Fruit fly (Drosophila melanogaster) whole organism, embryonic: ENCODE results near the gene CG14961.

Source experiments
- Ada2b ChIP-seq: fragments of 200-800 bp; sonication (Bioruptor generic); IDR thresholded peaks from 2 replicates; pipeline ENCODE4 v1.3.6; 2022; ENCODE audit warnings: missing biosample characterization, missing genetic modification characterization
- B-H2 ChIP-seq: fragments of 200-800 bp; sonication (Bioruptor generic); optimal IDR thresholded peaks from 2 replicates; lab custom pipeline; 2018; ENCODE audit warnings: missing biosample characterization, mild to moderate bottlenecking, missing genetic modification characterization
- CG10147 ChIP-seq: fragments of 200-800 bp; sonication (Bioruptor generic); optimal IDR thresholded peaks from 2 replicates; lab custom pipeline; 2019; ENCODE audit warnings: missing biosample characterization, mild to moderate bottlenecking, missing genetic modification characterization, moderate library complexity
- CG10321 ChIP-seq: fragments of 200-800 bp; sonication (Bioruptor generic); IDR thresholded peaks from 2 replicates; pipeline ENCODE4 v1.3.6; 2022; ENCODE audit warnings: missing biosample characterization, missing genetic modification characterization
- CG10462 ChIP-seq: fragments of 200-800 bp; sonication (Bioruptor generic); optimal IDR thresholded peaks from 2 replicates; lab custom pipeline; 2016; ENCODE audit warnings: missing biosample characterization, missing genetic modification characterization
- CG10565 ChIP-seq: fragments of 200-800 bp; sonication (Bioruptor generic); optimal IDR thresholded peaks from 3 replicates; lab custom pipeline; 2016; ENCODE audit warnings: missing biosample characterization, mild to moderate bottlenecking, missing genetic modification characterization
- CG15514 ChIP-seq: fragments of 200-800 bp; sonication (Bioruptor generic); optimal IDR thresholded peaks from 3 replicates; lab custom pipeline; 2017; ENCODE audit warnings: missing biosample characterization, missing genetic modification characterization, mild to moderate bottlenecking, moderate library complexity, missing genetic modification reagents
- CG1647 ChIP-seq: fragments of 200-800 bp; sonication (Bioruptor generic); optimal IDR thresholded peaks from 3 replicates; lab custom pipeline; 2016; ENCODE audit warnings: missing biosample characterization, missing genetic modification characterization
- CG18599 ChIP-seq: fragments of 200-800 bp; sonication (Bioruptor generic); optimal IDR thresholded peaks from 3 replicates; lab custom pipeline; 2017; ENCODE audit warnings: missing biosample characterization, missing genetic modification characterization, mild to moderate bottlenecking, moderate library complexity, missing genetic modification reagents
- CG18619 ChIP-seq: fragments of 200-800 bp; sonication (Bioruptor generic); optimal IDR thresholded peaks from 3 replicates; lab custom pipeline; 2017; ENCODE audit warnings: missing biosample characterization, mild to moderate bottlenecking, missing genetic modification characterization
- CG2678 ChIP-seq: fragments of 200-800 bp; sonication (Bioruptor generic); optimal IDR thresholded peaks from 3 replicates; lab custom pipeline; 2019; ENCODE audit warnings: missing biosample characterization, mild to moderate bottlenecking, missing genetic modification characterization, moderate library complexity
- CG3065 ChIP-seq: fragments of 200-800 bp; sonication (Bioruptor generic); optimal IDR thresholded peaks from 2 replicates; lab custom pipeline; 2016; ENCODE audit warnings: missing biosample characterization, missing genetic modification characterization
- CG32532 ChIP-seq: fragments of 200-800 bp; sonication (Bioruptor generic); IDR thresholded peaks from 2 replicates; pipeline ENCODE4 v1.3.6; 2022; ENCODE audit warnings: missing biosample characterization, missing genetic modification characterization
- CG33213 ChIP-seq: fragments of 200-800 bp; sonication (Bioruptor generic); optimal IDR thresholded peaks from 3 replicates; lab custom pipeline; 2016; ENCODE audit warnings: missing biosample characterization, missing genetic modification characterization
- CG3726 ChIP-seq: fragments of 200-800 bp; sonication (Bioruptor generic); IDR thresholded peaks from 3 replicates; pipeline ENCODE4, ENCODE4 v1.3.6; 2022; ENCODE audit warnings: missing biosample characterization, missing genetic modification characterization
- CG4328 ChIP-seq: fragments of 200-800 bp; sonication (Bioruptor generic); optimal IDR thresholded peaks from 3 replicates; lab custom pipeline; 2017; ENCODE audit warnings: missing biosample characterization, missing genetic modification reagents, missing genetic modification characterization
- CG6254 ChIP-seq: fragments of 200-800 bp; sonication (Bioruptor generic); optimal IDR thresholded peaks from 3 replicates; lab custom pipeline; 2017; ENCODE audit warnings: mild to moderate bottlenecking, missing biosample characterization, missing genetic modification reagents, missing genetic modification characterization
- CG7745 ChIP-seq: fragments of 200-800 bp; sonication (Bioruptor generic); optimal IDR thresholded peaks from 2 replicates; lab custom pipeline; 2018; ENCODE audit warnings: missing biosample characterization, mild to moderate bottlenecking, missing genetic modification characterization, moderate library complexity
- CG8765 ChIP-seq: fragments of 200-800 bp; sonication (Bioruptor generic); IDR thresholded peaks from 2 replicates; pipeline ENCODE4 v1.3.6; 2022; ENCODE audit warnings: missing biosample characterization, missing genetic modification characterization
- CG9215 ChIP-seq: fragments of 200-800 bp; sonication (Bioruptor generic); IDR thresholded peaks from 2 replicates; pipeline ENCODE4 v1.3.6; 2022; ENCODE audit warnings: missing biosample characterization, missing genetic modification characterization
- CG9727 ChIP-seq: fragments of 200-800 bp; sonication (Bioruptor generic); optimal IDR thresholded peaks from 3 replicates; lab custom pipeline; 2017; ENCODE audit warnings: missing biosample characterization, mild to moderate bottlenecking, missing genetic modification characterization
- Camta ChIP-seq: fragments of 200-800 bp; sonication (Bioruptor generic); optimal IDR thresholded peaks from 2 replicates; lab custom pipeline; 2016; ENCODE audit warnings: missing biosample characterization, missing genetic modification characterization
- Elba2 ChIP-seq: fragments of 200-800 bp; sonication (Bioruptor generic); optimal IDR thresholded peaks from 3 replicates; lab custom pipeline; 2016; ENCODE audit warnings: missing biosample characterization, missing genetic modification characterization
- Hmx ChIP-seq: fragments of 200-800 bp; sonication (Bioruptor generic); optimal IDR thresholded peaks from 2 replicates; lab custom pipeline; 2016; ENCODE audit warnings: missing biosample characterization, missing genetic modification characterization
- Hr78 ChIP-seq, 2 experiments: fragments of 200-800 bp in 1 of 2; fragments of >200 bp in 1 of 2; sonication (Bioruptor generic) in 1 of 2; optimal IDR thresholded peaks; 2 replicates each; lab custom pipeline; 2017 to 2019; ENCODE audit warnings: missing biosample characterization in 2 of 2, missing genetic modification characterization in 2 of 2, mild to moderate bottlenecking in 1 of 2, moderate library complexity in 1 of 2
- Max ChIP-seq: fragments of 200-800 bp; sonication (Bioruptor generic); optimal IDR thresholded peaks from 2 replicates; lab custom pipeline; 2016; ENCODE audit warnings: missing biosample characterization, mild to moderate bottlenecking, missing genetic modification characterization
- NC2β ChIP-seq: fragments of 200-800 bp; sonication (Bioruptor generic); optimal IDR thresholded peaks from 2 replicates; lab custom pipeline; 2016; ENCODE audit warnings: missing biosample characterization, missing genetic modification characterization
- Neu2 ChIP-seq: fragments of 200-800 bp; sonication (Bioruptor generic); optimal IDR thresholded peaks from 3 replicates; lab custom pipeline; 2016; ENCODE audit warnings: missing biosample characterization, missing genetic modification characterization, borderline replicate concordance
- NfI ChIP-seq: fragments of 200-800 bp; sonication (Bioruptor generic); optimal IDR thresholded peaks from 3 replicates; lab custom pipeline; 2018; ENCODE audit warnings: missing biosample characterization, mild to moderate bottlenecking, missing genetic modification characterization, moderate library complexity
- Rfx ChIP-seq: fragments of 200-800 bp; sonication (Bioruptor generic); IDR thresholded peaks from 2 replicates; pipeline ENCODE4 v1.3.6; 2022; ENCODE audit warnings: missing biosample characterization, missing genetic modification characterization
- Sox102F ChIP-seq: fragments of 200-800 bp; sonication (Bioruptor generic); optimal IDR thresholded peaks from 2 replicates; lab custom pipeline; 2018; ENCODE audit warnings: missing biosample characterization, mild to moderate bottlenecking, missing genetic modification characterization, moderate library complexity
- Sry-β ChIP-seq: fragments of 200-800 bp; sonication (Bioruptor generic); optimal IDR thresholded peaks from 2 replicates; lab custom pipeline; 2018; ENCODE audit warnings: missing biosample characterization, mild to moderate bottlenecking, missing genetic modification characterization, moderate library complexity
- abd-A ChIP-seq: fragments of 200-800 bp; sonication (Bioruptor generic); optimal IDR thresholded peaks from 3 replicates; lab custom pipeline; 2019; ENCODE audit warnings: missing biosample characterization, mild to moderate bottlenecking, missing genetic modification characterization, moderate library complexity
- ac ChIP-seq: fragments of 200-800 bp; sonication (Bioruptor generic); optimal IDR thresholded peaks from 3 replicates; lab custom pipeline; 2017; ENCODE audit warnings: missing biosample characterization, mild to moderate bottlenecking, missing genetic modification characterization
- ci ChIP-seq: fragments of 200-800 bp; sonication (Bioruptor generic); IDR thresholded peaks from 3 replicates; pipeline ENCODE4 v1.3.6; 2022; ENCODE audit warnings: missing biosample characterization, missing genetic modification characterization
- fd102C ChIP-seq: fragments of 200-800 bp; sonication (Bioruptor generic); optimal IDR thresholded peaks from 2 replicates; lab custom pipeline; 2018; ENCODE audit warnings: missing biosample characterization, mild to moderate bottlenecking, missing genetic modification characterization, moderate library complexity
- grau ChIP-seq: fragments of 200-800 bp; optimal IDR thresholded peaks from 3 replicates; lab custom pipeline; 2019; ENCODE audit warnings: missing biosample characterization, mild to moderate bottlenecking, missing genetic modification characterization, moderate library complexity
- her ChIP-seq: fragments of 200-800 bp; sonication (Bioruptor generic); optimal IDR thresholded peaks from 2 replicates; lab custom pipeline; 2016; ENCODE audit warnings: missing biosample characterization, missing genetic modification characterization
- kah ChIP-seq: fragments of 200-800 bp; sonication (Bioruptor generic); optimal IDR thresholded peaks from 2 replicates; lab custom pipeline; 2018; ENCODE audit warnings: missing biosample characterization, mild to moderate bottlenecking, missing genetic modification characterization
- lmd ChIP-seq: fragments of 200-800 bp; sonication (Bioruptor generic); IDR thresholded peaks from 2 replicates; pipeline ENCODE4 v1.3.6; 2022; ENCODE audit warnings: missing biosample characterization, missing genetic modification characterization
- pfk ChIP-seq: fragments of 200-800 bp; sonication (Bioruptor generic); optimal IDR thresholded peaks from 2 replicates; lab custom pipeline; 2018; ENCODE audit warnings: missing biosample characterization, mild to moderate bottlenecking, missing genetic modification characterization, moderate library complexity
- psq ChIP-seq: fragments of 200-800 bp; sonication (Bioruptor generic); optimal IDR thresholded peaks from 2 replicates; lab custom pipeline; 2017; ENCODE audit warnings: missing biosample characterization, missing genetic modification characterization
- scrt ChIP-seq: fragments of 200-800 bp; sonication (Bioruptor generic); optimal IDR thresholded peaks from 2 replicates; lab custom pipeline; 2018; ENCODE audit warnings: missing biosample characterization, mild to moderate bottlenecking, missing genetic modification characterization, moderate library complexity
- sens ChIP-seq: fragments of 200-800 bp; sonication (Bioruptor generic); peaks from one replicate; lab custom pipeline; 2016; ENCODE audit warnings: missing biosample characterization, missing genetic modification characterization
- slp2 ChIP-seq: fragments of 200-800 bp; sonication (Bioruptor generic); optimal IDR thresholded peaks from 2 replicates; lab custom pipeline; 2016; ENCODE audit warnings: missing biosample characterization, missing genetic modification characterization
- sqz ChIP-seq: fragments of 200-800 bp; sonication (Bioruptor generic); optimal IDR thresholded peaks from 3 replicates; lab custom pipeline; 2018; ENCODE audit warnings: missing biosample characterization, mild to moderate bottlenecking, missing genetic modification characterization
- tgo ChIP-seq: fragments of 200-800 bp; sonication (Bioruptor generic); IDR thresholded peaks from 3 replicates; pipeline ENCODE4 v1.3.6; 2022; ENCODE audit warnings: missing biosample characterization, missing genetic modification characterization
- trh ChIP-seq: fragments of 200-800 bp; sonication (Bioruptor generic); optimal IDR thresholded peaks from 2 replicates; lab custom pipeline; 2016; ENCODE audit warnings: missing biosample characterization, missing genetic modification characterization
- ttk ChIP-seq: fragments of 200-800 bp; sonication (Bioruptor generic); IDR thresholded peaks from 2 replicates; pipeline ENCODE4 v2.1.2; 2022; ENCODE audit warnings: missing biosample characterization, missing genetic modification characterization
- zen2 ChIP-seq: fragments of 200-800 bp; sonication (Bioruptor generic); IDR thresholded peaks from 3 replicates; pipeline ENCODE4 v1.3.6; 2022; ENCODE audit warnings: missing biosample characterization, missing genetic modification characterization; ENCODE audit not compliant: partially characterized antibody
- zfh2 ChIP-seq: fragments of 200-800 bp; sonication (Bioruptor generic); optimal IDR thresholded peaks from 2 replicates; lab custom pipeline; 2016; ENCODE audit warnings: missing biosample characterization, missing genetic modification characterization

CG14961 gene

DNA sequence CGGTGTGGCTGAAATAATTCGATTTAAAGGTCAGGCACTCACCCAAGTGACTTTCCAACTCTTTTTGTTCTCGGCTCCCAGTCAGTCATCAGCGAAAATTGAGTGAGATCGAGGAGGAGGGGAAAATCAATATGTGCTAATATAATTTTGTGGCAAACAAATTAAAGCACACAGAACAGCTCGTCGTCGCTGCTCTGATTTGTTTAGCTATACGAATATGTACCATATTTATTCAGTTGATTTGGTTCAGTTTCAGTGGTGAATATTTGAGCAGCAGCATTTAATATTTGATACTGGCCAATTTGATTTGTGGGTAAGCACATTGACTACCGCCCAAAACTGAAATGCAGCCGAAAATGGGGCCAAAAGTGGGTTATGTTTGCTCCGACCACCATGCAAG is 24.4 kb upstream of the CG14961 start (continued):
- TF ChIP-seq lmd (GFP tag; lab: Robert Waterston, UW), result no peak
- no peak for TF ChIP-seq Neu2 (GFP tag; lab: Kevin White, UChicago)
- TF ChIP-seq Elba2 (GFP tag; lab: Kevin White, UChicago), result no peak
- no peak for TF ChIP-seq her (GFP tag; lab: Kevin White, UChicago)
- peak; percentile 23 for TF ChIP-seq Sox102F (GFP tag; lab: Kevin White, UChicago)
- TF ChIP-seq CG18599 (GFP tag; lab: Kevin White, UChicago), result peak; percentile 6
- TF ChIP-seq CG4328 (GFP tag; lab: Kevin White, UChicago), result no peak
- TF ChIP-seq Hmx (GFP tag; lab: Kevin White, UChicago), result no peak
- TF ChIP-seq B-H2, result no peak
- TF ChIP-seq CG8765 (GFP tag; lab: Robert Waterston, UW), result no peak
- TF ChIP-seq grau (tag; lab: Kevin White, UChicago), result peak; percentile 25
- TF ChIP-seq CG9215 (GFP tag; lab: Robert Waterston, UW), result no peak
- no peak for TF ChIP-seq ac
- peak; percentile 45 for TF ChIP-seq NC2β
- TF ChIP-seq Camta, result peak; percentile 26
- peak; percentile 21; the same call in 1 of the 2 replicates for TF ChIP-seq Rfx (GFP tag; lab: Robert Waterston, UW)
- TF ChIP-seq fd102C (GFP tag; lab: Kevin White, UChicago), result no peak
- no peak for TF ChIP-seq zfh2 (GFP tag; lab: Kevin White, UChicago)
- TF ChIP-seq kah (GFP tag; lab: Kevin White, UChicago), result no peak
- no peak for TF ChIP-seq CG3726 (GFP tag; lab: Robert Waterston, UW)
- no peak for TF ChIP-seq psq (GFP tag; lab: Kevin White, UChicago)
- no peak for TF ChIP-seq sqz
- TF ChIP-seq CG10147 (GFP tag; lab: Kevin White, UChicago), result no peak
- peak; percentile 92 for TF ChIP-seq sens (GFP tag; lab: Kevin White, UChicago)
- TF ChIP-seq trh (GFP tag; lab: Kevin White, UChicago), result peak; percentile 45
- TF ChIP-seq abd-A (tag; lab: Kevin White, UChicago), result no peak
- peak; percentile 41 for TF ChIP-seq CG15514 (GFP tag; lab: Kevin White, UChicago)
- TF ChIP-seq CG1647 (GFP tag; lab: Kevin White, UChicago), result no peak
- TF ChIP-seq pfk, result no peak
- TF ChIP-seq CG33213 (GFP tag; lab: Kevin White, UChicago), result peak; percentile 47
- peak; percentile 11 for TF ChIP-seq CG6254
- peak; percentile 18; the same call in 1 of the 2 replicates for TF ChIP-seq CG10321 (GFP tag; lab: Robert Waterston, UW)
- peak; percentile 60 for TF ChIP-seq CG2678
- TF ChIP-seq Hr78 (GFP tag; optimal IDR thresholded peaks at IDR 0.05; lab: Kevin White, UChicago), result no peak
- TF ChIP-seq CG10565 (GFP tag; lab: Kevin White, UChicago), result no peak
- peak; percentile 28 for TF ChIP-seq CG18619
- TF ChIP-seq CG10462 (GFP tag; lab: Kevin White, UChicago), result peak; percentile 23
- no peak for TF ChIP-seq CG7745
- peak; percentile 44 for TF ChIP-seq CG9727
- no peak for TF ChIP-seq tgo (GFP tag; lab: Robert Waterston, UW)
- no peak for TF ChIP-seq CG32532
- peak; percentile 1 for TF ChIP-seq Sry-β (GFP tag; lab: Kevin White, UChicago)
- no peak for TF ChIP-seq zen2 (GFP tag; lab: Robert Waterston, UW)
- no peak for TF ChIP-seq ttk (GFP tag; lab: Robert Waterston, UW)
- TF ChIP-seq CG3065, result no peak
- no peak for TF ChIP-seq scrt
- TF ChIP-seq slp2 (GFP tag; lab: Kevin White, UChicago), result no peak
- peak; percentile 33 for TF ChIP-seq Max (GFP tag; lab: Kevin White, UChicago)
- TF ChIP-seq NfI (GFP tag; lab: Kevin White, UChicago), result no peak
- TF ChIP-seq ci (GFP tag; lab: Robert Waterston, UW), result peak; percentile 55; the same call in 2 of the 3 replicates
- no peak for TF ChIP-seq Ada2b (GFP tag; lab: Robert Waterston, UW)
